Fruit fly (Drosophila melanogaster): ENCODE data around the gene Mfap1.

The Mfap1 gene

dm6 chr3L:1968805-1969378, 28.0 kb downstream of the Mfap1 start:
- TF ChIP-seq EcR (GFP tag; optimal IDR thresholded peaks at IDR 0.05): no peak
- no peak for TF ChIP-seq CG8478 (optimal IDR thresholded peaks at IDR 0.05)
- TF ChIP-seq pan (optimal IDR thresholded peaks at IDR 0.05): no peak
- no peak for TF ChIP-seq Dll (optimal IDR thresholded peaks at IDR 0.05)
- TF ChIP-seq psq (optimal IDR thresholded peaks at IDR 0.05): no peak
- no peak for TF ChIP-seq usp (GFP tag; optimal IDR thresholded peaks at IDR 0.05)

- TF ChIP-seq Dll (optimal IDR thresholded peaks at IDR 0.05) (no peak), psq (optimal IDR thresholded peaks at IDR 0.05) (no peak), EcR (GFP tag; optimal IDR thresholded peaks at IDR 0.05) (no peak)
These were observed 28.9 kb downstream of the Mfap1 start, which contains the start of gene CG1927 for dm6 chr3L:1969539-1970337. Gene CG1927, minus strand, starts transcription at chr3L:1970079.

- no peak for TF ChIP-seq CG8478 (optimal IDR thresholded peaks at IDR 0.05)
- TF ChIP-seq psq (optimal IDR thresholded peaks at IDR 0.05): no peak
- TF ChIP-seq EcR (GFP tag; optimal IDR thresholded peaks at IDR 0.05): no peak
- TF ChIP-seq pan (optimal IDR thresholded peaks at IDR 0.05): no peak
- TF ChIP-seq usp (GFP tag; optimal IDR thresholded peaks at IDR 0.05): no peak
- no peak for TF ChIP-seq Dll (optimal IDR thresholded peaks at IDR 0.05)
These were observed 30.4 kb downstream of the Mfap1 start, which contains the start of the genes CG11815 and acs for dm6 chr3L:1971103-1971742. Gene CG11815, minus strand, starts transcription at chr3L:1971200. Gene acs, plus strand, starts transcription at chr3L:1971638.

dm6 chr3L:1976760-1977159, 35.9 kb downstream of the Mfap1 start:
- no peak for TF ChIP-seq Dll (optimal IDR thresholded peaks at IDR 0.05)
- no peak for TF ChIP-seq pan (optimal IDR thresholded peaks at IDR 0.05)
- TF ChIP-seq psq (optimal IDR thresholded peaks at IDR 0.05): no peak
- no peak for TF ChIP-seq usp (GFP tag; optimal IDR thresholded peaks at IDR 0.05)
- TF ChIP-seq EcR (GFP tag; optimal IDR thresholded peaks at IDR 0.05): no peak
- no peak for TF ChIP-seq CG8478 (optimal IDR thresholded peaks at IDR 0.05)

- TF ChIP-seq Dll (optimal IDR thresholded peaks at IDR 0.05) (no peak), EcR (GFP tag; optimal IDR thresholded peaks at IDR 0.05) (no peak), psq (optimal IDR thresholded peaks at IDR 0.05) (no peak), usp (GFP tag; optimal IDR thresholded peaks at IDR 0.05) (no peak), CG8478 (optimal IDR thresholded peaks at IDR 0.05) (no peak), pan (optimal IDR thresholded peaks at IDR 0.05) (no peak)
These were observed 44.5 kb downstream of the Mfap1 start for dm6 chr3L:1985406-1985805.
